Fruit fly (Drosophila melanogaster): ENCODE measurements around the gene CG7378.
A peak's percentile ranks its signal among the peaks of the same experiment; 100 is the strongest.

The CG7378 gene

DNA sequence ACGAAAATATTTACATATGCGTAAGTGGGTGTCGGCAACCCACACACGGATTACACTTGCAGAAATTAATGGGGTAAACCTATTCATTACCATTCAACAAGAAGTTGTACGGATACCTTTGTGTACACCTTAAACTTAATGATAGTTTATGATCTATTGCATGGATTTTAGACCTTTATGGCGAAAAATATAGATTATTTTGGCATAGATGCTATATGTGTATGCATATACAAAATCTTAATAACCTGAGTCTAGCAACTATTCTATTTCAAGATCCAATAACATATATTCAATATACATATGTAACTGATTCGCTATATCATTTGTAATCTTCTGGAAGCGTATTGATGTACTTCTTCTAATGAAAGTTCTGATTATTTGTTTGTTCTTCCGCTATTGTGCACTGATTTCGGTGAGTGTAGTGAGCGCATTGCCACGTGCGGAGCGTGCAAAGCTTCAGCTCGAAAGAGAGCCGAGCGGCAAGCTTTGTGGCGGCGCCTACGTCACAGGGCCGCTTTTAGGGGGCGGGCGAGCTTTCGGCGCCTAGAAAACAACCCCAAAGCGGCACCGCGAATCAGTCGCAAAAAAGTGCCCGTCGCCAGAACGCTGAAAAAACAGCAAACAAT lies at the start of gene CG7378:
Gene CG7378 (plus strand): TSS at position 576 of the 626 bp plus-strand sequence.
- no peak for TF ChIP-seq Dll (optimal IDR thresholded peaks at IDR 0.05)
- TF ChIP-seq EcR (GFP tag; optimal IDR thresholded peaks at IDR 0.05): no peak
- TF ChIP-seq usp (GFP tag; optimal IDR thresholded peaks at IDR 0.05): no peak
- TF ChIP-seq CG8478 (optimal IDR thresholded peaks at IDR 0.05): no peak
- no peak for TF ChIP-seq pan (optimal IDR thresholded peaks at IDR 0.05)
- no peak for TF ChIP-seq psq (optimal IDR thresholded peaks at IDR 0.05)

- no peak for TF ChIP-seq psq (optimal IDR thresholded peaks at IDR 0.05)
- no peak for TF ChIP-seq pan (optimal IDR thresholded peaks at IDR 0.05)
- TF ChIP-seq CG8478 (optimal IDR thresholded peaks at IDR 0.05): no peak
- TF ChIP-seq EcR (GFP tag; optimal IDR thresholded peaks at IDR 0.05): no peak
- TF ChIP-seq Dll (optimal IDR thresholded peaks at IDR 0.05): no peak
- TF ChIP-seq usp (GFP tag; optimal IDR thresholded peaks at IDR 0.05): no peak
Measured at dm6 chrX:18857356-18857807, 42.8 kb upstream of the CG7378 start, which contains the start of gene CG7322. Gene CG7322, minus strand, starts transcription at chrX:18857757.

DNA sequence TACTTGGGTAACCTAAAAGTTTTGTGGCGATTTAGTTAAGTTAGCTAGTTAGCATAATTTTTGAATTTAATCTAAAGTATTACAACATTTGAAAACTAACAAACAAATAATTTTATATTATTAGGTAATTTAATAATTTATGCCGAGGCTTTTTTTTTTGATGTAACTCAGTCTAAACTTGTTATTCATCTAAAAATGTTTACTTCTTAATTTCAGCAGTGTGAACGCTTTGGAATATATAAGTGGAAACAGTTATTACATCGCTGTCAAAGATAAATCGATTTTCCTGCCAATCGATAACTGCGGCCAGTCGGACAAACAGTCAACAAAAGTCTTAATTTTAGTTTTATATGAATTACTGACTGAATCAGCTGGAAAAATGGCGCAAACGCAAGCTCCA lies 42.3 kb upstream of the CG7378 start, which contains the start of gene Usp39:
Gene Usp39 (plus strand): TSS at position 288 of the 400 bp plus-strand sequence.
- TF ChIP-seq pan (optimal IDR thresholded peaks at IDR 0.05): no peak
- no peak for TF ChIP-seq usp (GFP tag; optimal IDR thresholded peaks at IDR 0.05)
- TF ChIP-seq CG8478 (optimal IDR thresholded peaks at IDR 0.05): no peak
- TF ChIP-seq Dll (optimal IDR thresholded peaks at IDR 0.05): no peak
- TF ChIP-seq psq (optimal IDR thresholded peaks at IDR 0.05): no peak
- TF ChIP-seq EcR (GFP tag; optimal IDR thresholded peaks at IDR 0.05): no peak

DNA sequence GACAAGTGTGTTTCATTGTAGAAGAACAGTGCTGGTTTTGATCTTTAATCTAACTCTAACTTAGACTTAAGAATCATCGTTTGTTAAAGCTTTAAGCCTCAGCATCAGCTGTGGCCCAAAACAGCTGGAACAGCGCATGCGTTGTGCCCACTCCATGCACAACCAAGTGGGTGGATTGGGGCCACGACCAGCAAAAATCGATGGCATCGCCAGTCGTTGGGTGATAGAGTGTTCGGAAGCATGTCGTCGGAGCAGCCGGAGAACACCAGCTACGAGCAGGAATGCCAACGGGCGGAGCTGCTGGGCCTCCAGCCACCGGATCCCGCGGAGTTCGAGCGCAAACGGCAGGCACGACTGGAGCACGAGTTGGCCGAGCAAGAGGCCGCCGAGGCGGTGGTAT lies 40.1 kb upstream of the CG7378 start, which contains the start of gene CG32544:
Gene CG32544 (plus strand): TSS at position 211 of the 400 bp plus-strand sequence.
- TF ChIP-seq CG8478 (optimal IDR thresholded peaks at IDR 0.05): no peak

DNA sequence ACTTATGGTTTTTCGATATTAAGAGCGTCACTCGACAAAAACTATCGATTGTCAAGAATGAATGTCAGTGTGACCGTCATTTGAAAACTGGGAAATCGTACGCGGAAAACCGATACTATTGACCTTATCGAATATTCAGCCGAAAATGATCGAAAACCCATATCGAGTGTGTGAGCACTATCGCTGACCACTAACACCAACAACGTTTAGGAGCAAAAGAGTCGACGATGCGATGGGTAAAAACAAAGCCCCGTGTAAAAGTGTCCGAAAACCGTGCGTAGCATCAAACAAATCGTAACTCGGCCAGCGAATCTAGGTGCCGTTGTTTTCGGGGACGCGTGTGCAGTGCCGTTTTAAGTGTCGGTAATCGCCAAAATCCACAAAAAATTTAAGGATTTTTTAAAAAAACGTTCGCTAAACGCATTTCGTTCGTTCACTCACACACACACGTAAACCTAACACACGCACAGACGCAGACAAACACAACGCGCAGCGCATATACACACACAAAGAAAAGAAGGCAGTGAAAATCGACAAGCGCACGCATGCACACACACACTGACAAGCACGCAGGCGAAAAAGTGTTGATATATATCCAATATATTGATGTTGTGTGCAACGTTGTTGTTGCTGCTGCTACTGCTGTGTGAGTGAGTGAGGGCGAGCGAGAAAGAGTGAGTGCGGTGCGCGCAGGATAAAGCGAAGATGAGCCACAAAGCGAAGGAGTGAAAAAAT lies 36.3 kb upstream of the CG7378 start, which contains the start of the genes CG7326 and Dora:
Gene CG7326 (minus strand): TSS at position 29 of the 735 bp plus-strand sequence.
Gene Dora (plus strand): TSS at position 203 of the 735 bp plus-strand sequence.
- TF ChIP-seq CG8478 (optimal IDR thresholded peaks at IDR 0.05) (peak; percentile 82), pan (optimal IDR thresholded peaks at IDR 0.05) (no peak), Dll (optimal IDR thresholded peaks at IDR 0.05) (no peak), usp (GFP tag; optimal IDR thresholded peaks at IDR 0.05) (no peak), psq (optimal IDR thresholded peaks at IDR 0.05) (no peak)

DNA sequence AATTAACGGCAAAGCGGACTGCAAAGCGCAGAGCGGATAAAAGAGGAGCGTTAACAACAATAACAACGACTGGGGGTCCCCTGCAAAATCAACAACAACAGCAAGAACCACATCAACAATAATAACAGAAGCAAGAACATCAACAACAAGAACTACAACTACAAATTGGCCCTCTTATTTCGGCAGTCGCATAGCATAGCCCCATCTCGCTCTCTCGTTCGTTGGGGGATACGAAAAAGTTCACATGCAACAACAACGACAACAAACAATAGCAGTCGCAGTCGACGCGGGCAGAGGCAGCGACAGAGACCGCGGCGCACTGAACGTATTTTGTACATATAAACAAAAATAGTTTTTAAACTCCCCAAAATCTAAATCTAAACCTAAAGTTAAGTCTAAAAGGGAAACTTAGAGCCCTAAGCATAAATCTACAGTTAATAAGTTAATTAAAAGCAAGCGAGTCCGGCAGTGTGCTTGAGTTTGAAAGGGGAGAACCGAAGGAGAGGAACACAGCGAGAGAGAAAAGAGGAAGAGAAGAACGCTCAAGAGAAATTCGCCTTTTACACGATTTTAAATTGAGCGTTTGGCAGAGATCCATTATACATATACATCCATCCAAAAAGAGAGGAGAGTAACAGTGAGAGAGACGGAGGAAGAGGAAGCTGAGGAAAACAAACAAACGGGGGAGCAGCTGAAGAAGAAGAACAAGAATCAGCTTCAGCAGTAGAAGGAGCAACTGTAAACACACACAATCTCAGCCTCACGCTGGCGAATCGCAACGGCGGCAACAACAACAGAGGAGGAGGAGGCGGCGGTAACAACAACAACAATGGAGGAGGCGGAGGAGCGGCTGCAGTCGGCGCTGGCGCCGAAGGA lies 35.5 kb upstream of the CG7378 start:
- TF ChIP-seq EcR (GFP tag; optimal IDR thresholded peaks at IDR 0.05): no peak
- TF ChIP-seq pan (optimal IDR thresholded peaks at IDR 0.05): no peak
- TF ChIP-seq Dll (optimal IDR thresholded peaks at IDR 0.05): no peak
- no peak for TF ChIP-seq usp (GFP tag; optimal IDR thresholded peaks at IDR 0.05)

dm6 chrX:18866289-18866832 lies 33.8 kb upstream of the CG7378 start:
- TF ChIP-seq CG8478 (optimal IDR thresholded peaks at IDR 0.05) (no peak), Dll (optimal IDR thresholded peaks at IDR 0.05) (no peak)

dm6 chrX:18868142-18868541 lies 32.1 kb upstream of the CG7378 start:
- TF ChIP-seq EcR (GFP tag; optimal IDR thresholded peaks at IDR 0.05): no peak
- no peak for TF ChIP-seq pan (optimal IDR thresholded peaks at IDR 0.05)
- no peak for TF ChIP-seq psq (optimal IDR thresholded peaks at IDR 0.05)
- TF ChIP-seq Dll (optimal IDR thresholded peaks at IDR 0.05): no peak
- TF ChIP-seq CG8478 (optimal IDR thresholded peaks at IDR 0.05): no peak
- no peak for TF ChIP-seq usp (GFP tag; optimal IDR thresholded peaks at IDR 0.05)

DNA sequence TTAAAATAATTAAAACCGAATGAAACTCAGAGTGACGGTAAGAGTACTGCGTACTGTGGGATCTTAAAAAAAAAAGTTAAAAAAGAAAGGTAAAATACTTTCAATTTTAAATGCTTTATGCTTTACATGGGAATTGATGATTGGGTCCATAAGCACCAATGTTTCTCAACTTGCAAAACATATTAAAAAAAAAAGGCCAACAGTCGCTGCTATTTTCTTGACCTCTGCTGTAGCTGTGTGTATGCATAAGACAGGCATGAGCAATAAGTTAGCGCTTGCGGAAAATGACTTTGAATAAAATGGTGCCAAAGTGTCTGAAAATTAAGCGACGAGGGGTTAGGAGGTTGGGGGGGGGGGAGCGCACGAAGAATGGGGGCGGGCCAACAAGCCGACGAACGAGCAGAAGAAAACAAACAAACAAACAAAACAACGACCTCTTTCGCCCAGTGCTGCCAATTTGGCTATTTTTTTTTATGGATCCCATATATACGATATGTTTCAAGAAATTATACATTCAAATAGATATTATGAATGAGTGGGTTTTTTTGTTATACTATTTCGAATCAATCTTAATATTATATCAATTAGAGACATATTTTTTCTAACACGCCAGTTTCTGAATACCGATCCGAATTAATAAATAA lies 30.6 kb upstream of the CG7378 start:
- TF ChIP-seq Dll (optimal IDR thresholded peaks at IDR 0.05) (no peak), psq (optimal IDR thresholded peaks at IDR 0.05) (no peak), pan (optimal IDR thresholded peaks at IDR 0.05) (no peak), CG8478 (optimal IDR thresholded peaks at IDR 0.05) (no peak)

DNA sequence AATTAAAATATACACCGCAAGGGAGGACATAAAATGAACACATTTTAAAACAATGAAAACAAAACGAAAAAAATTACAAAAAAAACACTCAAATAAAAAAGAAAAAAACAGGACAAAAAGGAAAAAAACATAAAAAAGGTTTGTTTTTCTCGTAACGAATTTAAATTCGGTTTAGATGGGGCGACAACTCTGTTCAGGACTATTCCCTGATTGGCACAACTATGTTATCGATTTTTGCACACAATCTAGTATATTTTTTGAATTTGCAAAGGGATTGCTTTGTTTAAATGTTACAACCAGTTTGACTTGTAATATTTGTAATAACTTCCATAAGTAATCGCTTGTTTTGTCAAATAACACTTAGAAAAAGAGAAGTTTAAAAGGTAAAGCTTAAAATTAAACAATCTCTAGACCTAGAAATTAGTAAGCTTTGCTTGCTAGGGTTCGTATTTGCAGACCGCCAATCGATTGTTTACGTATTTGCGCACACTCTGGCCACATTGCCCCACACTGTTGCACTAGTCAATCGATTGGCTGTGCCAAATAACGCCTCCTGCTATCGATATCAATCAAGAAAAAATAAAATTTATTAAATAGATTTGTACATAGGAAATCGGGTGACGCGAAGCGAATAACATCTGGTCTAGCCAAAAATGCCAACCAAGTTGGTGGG lies 16.1 kb upstream of the CG7378 start, which contains the start of gene CG7332:
Gene CG7332 (plus strand): TSS at position 515 of the 673 bp plus-strand sequence.
- no peak for TF ChIP-seq Dll (optimal IDR thresholded peaks at IDR 0.05)
- TF ChIP-seq CG8478 (optimal IDR thresholded peaks at IDR 0.05): no peak
- TF ChIP-seq EcR (GFP tag; optimal IDR thresholded peaks at IDR 0.05): no peak
- no peak for TF ChIP-seq psq (optimal IDR thresholded peaks at IDR 0.05)
- TF ChIP-seq pan (optimal IDR thresholded peaks at IDR 0.05): no peak

DNA sequence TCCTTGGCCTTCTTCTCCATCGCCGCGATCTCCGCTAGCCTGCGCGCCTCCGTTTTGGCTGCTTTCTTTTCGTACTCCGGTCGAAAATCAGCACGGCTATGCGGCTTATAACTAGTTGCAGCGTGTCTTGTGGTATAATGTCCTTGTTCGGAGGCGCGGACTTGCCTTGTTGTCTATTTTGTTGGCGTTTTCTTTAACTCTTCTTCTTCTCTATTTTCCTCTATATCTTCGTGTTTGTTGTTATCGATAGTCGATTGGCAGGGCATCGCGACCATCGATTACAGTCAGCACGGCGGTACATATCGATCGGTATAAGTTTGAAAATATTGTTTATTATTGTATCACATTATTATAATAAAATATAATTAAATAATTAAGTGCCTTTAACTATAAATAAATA lies 6.8 kb upstream of the CG7378 start, which contains the start of gene Flacc:
Gene Flacc (minus strand): TSS at position 204 of the 400 bp plus-strand sequence.
- no peak for TF ChIP-seq CG8478 (optimal IDR thresholded peaks at IDR 0.05)
- TF ChIP-seq EcR (GFP tag; optimal IDR thresholded peaks at IDR 0.05): no peak
- no peak for TF ChIP-seq pan (optimal IDR thresholded peaks at IDR 0.05)
- no peak for TF ChIP-seq Dll (optimal IDR thresholded peaks at IDR 0.05)
- TF ChIP-seq usp (GFP tag; optimal IDR thresholded peaks at IDR 0.05): no peak
- no peak for TF ChIP-seq psq (optimal IDR thresholded peaks at IDR 0.05)
